Worm (Caenorhabditis elegans) whole organism, early embryonic: ENCODE data around the gene exos-9.
A peak's percentile ranks its signal among the peaks of the same experiment; 100 is the strongest.

Experiments used
- B0310.2 ChIP-seq: sonication (generic microtip); optimal IDR thresholded peaks from 2 replicates; lab custom pipeline; 2016; ENCODE audit warnings: mild to moderate bottlenecking, missing genetic modification characterization, missing compliant biosample characterization
- F13C5.2 ChIP-seq: sonication (generic microtip); optimal IDR thresholded peaks from 2 replicates; lab custom pipeline; 2017; ENCODE audit warnings: mild to moderate bottlenecking, missing genetic modification characterization, inconsistent platforms, missing compliant biosample characterization
- aly-1 ChIP-seq: sonication (generic microtip); optimal IDR thresholded peaks from 2 replicates; lab custom pipeline; 2016; ENCODE audit warnings: missing genetic modification characterization, missing compliant biosample characterization
- ama-1 ChIP-seq: fragments of 150-350 bp; optimal IDR thresholded peaks from 2 replicates; lab custom pipeline; 2014
- ceh-13 ChIP-seq: fragments of 200-800 bp; sonication (Bioruptor generic); optimal IDR thresholded peaks from 2 replicates; lab custom pipeline; 2018; ENCODE audit warnings: mild to moderate bottlenecking, missing genetic modification characterization, missing compliant biosample characterization
- ceh-36 ChIP-seq: sonication (generic microtip); optimal IDR thresholded peaks from 2 replicates; lab custom pipeline; 2016; ENCODE audit warnings: missing genetic modification characterization, inconsistent platforms, missing compliant biosample characterization
- ets-7 ChIP-seq: sonication (generic microtip); optimal IDR thresholded peaks from 2 replicates; lab custom pipeline; 2016; ENCODE audit warnings: missing genotype, missing genetic modification characterization, missing compliant biosample characterization
- flt-1 ChIP-seq: fragments of 200-800 bp; sonication (Bioruptor generic); IDR thresholded peaks from 2 replicates; pipeline ENCODE4 v1.3.6; 2022; ENCODE audit warnings: missing genetic modification characterization, missing compliant biosample characterization
- hmbx-1 ChIP-seq: sonication (generic microtip); optimal IDR thresholded peaks from 2 replicates; lab custom pipeline; 2016; ENCODE audit warnings: mild to moderate bottlenecking, missing genetic modification characterization, missing compliant biosample characterization
- hmg-4 ChIP-seq: fragments of 200-800 bp; sonication (Bioruptor generic); optimal IDR thresholded peaks from 2 replicates; lab custom pipeline; 2018; ENCODE audit warnings: mild to moderate bottlenecking, missing genetic modification characterization, missing compliant biosample characterization
- hnd-1 ChIP-seq: sonication (generic microtip); optimal IDR thresholded peaks from 2 replicates; lab custom pipeline; 2016; ENCODE audit warnings: missing genetic modification characterization, missing compliant biosample characterization
- pes-1 ChIP-seq: fragments of 200-800 bp; sonication (Bioruptor generic); IDR thresholded peaks from 2 replicates; pipeline ENCODE4 v1.3.6; 2022; ENCODE audit warnings: missing genetic modification reagents, missing genetic modification characterization, missing compliant biosample characterization
- scrt-1 ChIP-seq: fragments of 200-800 bp; sonication (Bioruptor generic); IDR thresholded peaks from 2 replicates; pipeline ENCODE4 v1.3.6; 2022; ENCODE audit warnings: missing genetic modification characterization, missing compliant biosample characterization
- sea-1 ChIP-seq: fragments of 200-800 bp; sonication (Bioruptor generic); conservative IDR thresholded peaks from 2 replicates; pipeline ENCODE4 v1.3.6; 2022; ENCODE audit warnings: missing genetic modification characterization, missing compliant biosample characterization
- tbx-11 ChIP-seq: fragments of 200-800 bp; sonication (Bioruptor generic); IDR thresholded peaks from 2 replicates; pipeline ENCODE4 v1.3.6; 2022; ENCODE audit warnings: missing genetic modification characterization, missing compliant biosample characterization
- tbx-37 ChIP-seq: fragments of 200-800 bp; sonication (Bioruptor generic); conservative IDR thresholded peaks from 2 replicates; pipeline ENCODE4 v1.3.6; 2022; ENCODE audit warnings: missing genetic modification reagents, missing genetic modification characterization, missing compliant biosample characterization
- tra-4 ChIP-seq: sonication (generic microtip); optimal IDR thresholded peaks from 2 replicates; lab custom pipeline; 2017; ENCODE audit warnings: missing genetic modification characterization, missing compliant biosample characterization

exos-9 gene

DNA sequence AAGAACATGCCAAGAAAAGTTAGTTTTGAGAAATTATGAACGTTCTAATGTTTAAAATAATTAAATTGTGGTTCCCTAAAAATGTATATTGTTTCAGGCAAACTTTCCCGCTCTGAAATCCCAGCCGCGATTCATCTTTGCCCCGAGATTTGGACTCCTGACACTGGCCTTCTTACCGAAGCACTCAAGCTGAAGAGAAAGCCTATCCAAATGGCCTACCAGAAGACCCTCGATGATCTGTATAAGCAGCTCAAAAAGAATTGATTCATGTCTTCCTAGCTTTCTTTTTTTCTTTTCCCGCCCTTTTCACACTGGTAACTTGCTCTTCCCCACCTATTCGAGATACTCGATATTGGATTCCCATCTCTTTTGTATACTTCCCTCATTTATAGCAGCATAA, 27.8 kb downstream of the exos-9 start:
- TF ChIP-seq tbx-11 = no peak
- TF ChIP-seq hmg-4 (GFP tag; lab: Kevin White, UChicago) = no peak
- TF ChIP-seq scrt-1 (GFP tag; lab: Robert Waterston, UW) = no peak
- no peak for TF ChIP-seq sea-1

DNA sequence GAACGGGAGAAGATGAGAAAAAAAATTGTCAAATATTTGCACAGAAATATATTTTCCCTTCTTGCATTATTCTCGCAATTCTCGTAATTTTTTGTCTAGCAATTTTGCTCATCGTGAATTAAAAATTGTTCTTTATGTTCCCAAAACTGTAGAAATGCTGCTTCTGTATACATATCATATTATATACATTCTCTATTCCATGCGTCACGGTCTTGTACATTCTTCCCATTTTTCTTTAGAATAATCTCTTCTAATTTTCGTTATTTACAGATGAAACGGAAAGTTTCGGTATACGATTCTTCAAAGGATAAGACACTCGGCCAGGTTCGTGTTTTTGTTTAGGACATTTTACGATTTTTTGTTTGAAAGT, 30.3 kb downstream of the exos-9 start, which contains the start of gene acs-4:
TSS of gene acs-4 (plus strand) at position 271 of the 370 bp plus-strand sequence.
- no peak for TF ChIP-seq scrt-1 (GFP tag; lab: Robert Waterston, UW)

DNA sequence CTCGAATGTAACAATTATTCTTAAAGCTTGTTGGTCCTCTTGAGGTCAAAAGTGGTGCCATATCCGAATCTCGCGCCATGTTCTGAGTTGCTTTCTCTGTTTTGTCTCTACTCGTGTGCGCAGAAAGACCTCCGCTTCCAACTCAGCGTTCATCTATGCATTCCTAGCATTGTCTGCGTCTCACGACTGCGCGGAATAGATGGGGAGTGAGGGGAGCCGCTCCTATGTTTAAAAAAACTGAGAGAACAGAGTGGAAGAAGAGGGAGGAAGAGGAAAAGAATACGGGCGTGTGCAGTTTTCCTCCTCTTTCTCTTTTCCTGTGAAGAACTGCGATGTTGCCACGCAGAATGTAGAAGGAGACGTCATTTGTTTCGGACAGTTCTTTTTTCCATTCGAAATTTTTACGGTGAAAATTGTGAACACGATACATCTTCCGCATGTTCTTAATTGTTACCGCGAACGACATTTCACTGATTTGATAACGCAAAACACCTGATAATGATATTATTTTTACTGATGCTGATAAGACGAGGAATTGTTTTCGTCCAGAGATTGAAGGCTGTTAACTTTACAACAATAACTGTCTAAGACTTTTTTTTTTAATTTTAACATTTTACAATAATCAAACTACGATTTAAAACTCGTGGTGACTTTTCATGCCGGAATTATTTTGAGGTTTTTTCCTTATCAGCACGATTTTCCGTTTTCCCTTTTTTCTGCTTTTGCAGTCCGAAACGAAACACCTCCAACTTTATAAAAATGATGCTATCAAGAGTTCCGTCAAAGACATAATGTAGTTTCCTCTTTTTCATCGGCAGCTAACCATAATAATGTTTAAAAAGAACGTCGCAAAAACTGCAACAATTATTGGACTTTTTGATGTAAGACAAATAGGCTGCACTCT, 31.0 kb downstream of the exos-9 start:
- TF ChIP-seq ama-1 = no peak
- TF ChIP-seq ceh-36 (tag; lab: Kevin White, UChicago) = no peak
- no peak for TF ChIP-seq ceh-13
- TF ChIP-seq hmg-4 (GFP tag; lab: Kevin White, UChicago) = no peak
- TF ChIP-seq scrt-1 (GFP tag; lab: Robert Waterston, UW) = no peak
- TF ChIP-seq aly-1 = no peak
- no peak for TF ChIP-seq ets-7 (tag; lab: Kevin White, UChicago)
- TF ChIP-seq tbx-11 = no peak
- TF ChIP-seq hnd-1 (tag; lab: Kevin White, UChicago) = no peak
- no peak for TF ChIP-seq sea-1
- no peak for TF ChIP-seq tbx-37 (GFP tag; lab: Robert Waterston, UW)
- TF ChIP-seq tra-4 (tag; lab: Kevin White, UChicago) = no peak
- TF ChIP-seq hmbx-1 (tag; lab: Kevin White, UChicago) = no peak
- no peak for TF ChIP-seq flt-1 (GFP tag; lab: Robert Waterston, UW)
- TF ChIP-seq pes-1 (GFP tag; lab: Robert Waterston, UW) = no peak

- no peak for TF ChIP-seq ets-7 (tag; lab: Kevin White, UChicago)
- no peak for TF ChIP-seq hmg-4 (GFP tag; lab: Kevin White, UChicago)
- no peak for TF ChIP-seq tbx-37 (GFP tag; lab: Robert Waterston, UW)
- no peak for TF ChIP-seq ama-1
- no peak for TF ChIP-seq hmbx-1 (tag; lab: Kevin White, UChicago)
- TF ChIP-seq pes-1 (GFP tag; lab: Robert Waterston, UW) = no peak
- no peak for TF ChIP-seq aly-1
- no peak for TF ChIP-seq ceh-13
- TF ChIP-seq scrt-1 (GFP tag; lab: Robert Waterston, UW) = no peak
- no peak for TF ChIP-seq B0310.2
- no peak for TF ChIP-seq flt-1 (GFP tag; lab: Robert Waterston, UW)
- TF ChIP-seq tra-4 (tag; lab: Kevin White, UChicago) = no peak
- no peak for TF ChIP-seq F13C5.2
- no peak for TF ChIP-seq ceh-36 (tag; lab: Kevin White, UChicago)
- no peak for TF ChIP-seq tbx-11
These were observed 32.0 kb downstream of the exos-9 start for ce11 chrIII:7165816-7166229.

ce11 chrIII:7165276-7165675, 32.6 kb downstream of the exos-9 start:
- TF ChIP-seq hmbx-1 (tag; lab: Kevin White, UChicago) (no peak), aly-1 (no peak)

DNA sequence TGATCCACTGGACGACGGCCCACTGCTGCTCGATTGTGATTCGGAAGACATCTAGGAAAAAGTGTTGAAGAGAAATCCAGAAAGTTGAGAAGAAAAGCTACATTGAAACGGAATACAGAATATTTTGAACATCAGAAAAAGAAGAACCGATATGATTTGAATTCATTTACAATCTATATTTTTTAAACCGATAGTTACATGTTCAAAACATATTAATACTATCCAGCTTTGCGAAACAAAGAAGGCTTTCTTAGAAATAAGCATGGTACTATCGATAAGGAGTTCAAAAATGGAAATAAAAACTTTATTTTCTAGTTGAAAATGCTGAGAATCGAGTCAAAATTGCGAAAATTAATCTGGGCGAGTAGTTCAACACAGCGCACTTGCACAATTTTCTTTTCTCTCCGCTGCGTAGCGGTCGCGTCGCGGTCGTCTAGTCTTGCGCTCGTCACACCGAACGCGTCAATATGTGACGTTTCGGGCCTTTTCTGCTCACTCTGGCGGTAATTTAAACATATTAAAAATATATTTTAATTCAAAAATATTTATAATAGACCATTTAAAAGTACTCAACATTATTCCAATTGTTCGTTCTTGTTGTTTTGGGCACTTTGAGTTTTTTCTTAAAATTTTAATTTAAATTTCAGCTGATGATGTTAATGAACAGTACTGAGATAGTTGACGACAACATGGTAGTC, 35.7 kb downstream of the exos-9 start, which contains the start of the genes syf-2 and K04G7.1:
TSS of gene syf-2 (minus strand) at position 51 of the 698 bp plus-strand sequence.
TSS of gene K04G7.1 (plus strand) at position 648 of the 698 bp plus-strand sequence.
- TF ChIP-seq hmg-4 (GFP tag; lab: Kevin White, UChicago) (peak; percentile 69), F13C5.2 (peak; percentile 75), hnd-1 (tag; lab: Kevin White, UChicago) (no peak), hmbx-1 (tag; lab: Kevin White, UChicago) (no peak), B0310.2 (no peak)

ce11 chrIII:7161055-7161454, 36.8 kb downstream of the exos-9 start, which contains the start of gene rnp-7:
TSS of gene rnp-7 (minus strand) at chrIII:7161155.
- no peak for TF ChIP-seq F13C5.2
- TF ChIP-seq tbx-11 = no peak
- no peak for TF ChIP-seq aly-1
- TF ChIP-seq tbx-37 (GFP tag; lab: Robert Waterston, UW) = no peak
- no peak for TF ChIP-seq flt-1 (GFP tag; lab: Robert Waterston, UW)
- TF ChIP-seq scrt-1 (GFP tag; lab: Robert Waterston, UW) = no peak
- TF ChIP-seq ama-1 = no peak
- TF ChIP-seq B0310.2 = no peak
- TF ChIP-seq ceh-36 (tag; lab: Kevin White, UChicago) = no peak
- no peak for TF ChIP-seq hmg-4 (GFP tag; lab: Kevin White, UChicago)
- TF ChIP-seq hnd-1 (tag; lab: Kevin White, UChicago) = no peak
- no peak for TF ChIP-seq ets-7 (tag; lab: Kevin White, UChicago)
- no peak for TF ChIP-seq ceh-13
- no peak for TF ChIP-seq hmbx-1 (tag; lab: Kevin White, UChicago)
- TF ChIP-seq sea-1 = no peak
- no peak for TF ChIP-seq pes-1 (GFP tag; lab: Robert Waterston, UW)
- TF ChIP-seq tra-4 (tag; lab: Kevin White, UChicago) = no peak

DNA sequence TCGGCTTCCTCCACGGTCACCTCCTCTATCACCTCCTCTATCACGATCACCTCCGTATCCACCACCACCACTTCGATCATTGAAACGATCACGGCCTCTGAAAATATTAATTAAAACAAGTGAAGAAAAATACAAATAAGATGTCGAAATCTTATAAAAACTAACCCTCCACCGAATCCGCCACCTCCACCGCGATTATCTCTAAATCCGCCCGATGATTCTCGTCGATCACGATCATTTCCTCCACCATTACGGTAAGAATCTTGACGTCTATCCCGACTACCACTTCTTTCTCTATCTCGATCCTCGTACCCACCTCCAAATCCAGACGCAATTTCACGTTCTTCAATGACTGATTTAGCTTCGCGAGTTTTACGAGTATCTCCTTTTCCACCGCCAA, 38.6 kb downstream of the exos-9 start:
- TF ChIP-seq hnd-1 (tag; lab: Kevin White, UChicago) (no peak), pes-1 (GFP tag; lab: Robert Waterston, UW) (no peak), hmbx-1 (tag; lab: Kevin White, UChicago) (no peak), B0310.2 (no peak), ceh-36 (tag; lab: Kevin White, UChicago) (no peak), F13C5.2 (no peak), ceh-13 (no peak), scrt-1 (GFP tag; lab: Robert Waterston, UW) (no peak), aly-1 (no peak), ets-7 (tag; lab: Kevin White, UChicago) (no peak), flt-1 (GFP tag; lab: Robert Waterston, UW) (no peak), sea-1 (no peak), tra-4 (tag; lab: Kevin White, UChicago) (no peak), ama-1 (no peak), tbx-11 (no peak), tbx-37 (GFP tag; lab: Robert Waterston, UW) (no peak), hmg-4 (GFP tag; lab: Kevin White, UChicago) (no peak)
